Worm (Caenorhabditis elegans) whole organism, midembryonic: ENCODE data around the gene F59D12.5.

Source experiments
- flt-1 ChIP-seq: fragments of 200-800 bp; sonication (Bioruptor generic); IDR thresholded peaks from 2 replicates; pipeline ENCODE4 v1.3.6; 2022; ENCODE audit warnings: missing genetic modification characterization, missing compliant biosample characterization
- ztf-23 ChIP-seq: fragments of 200-800 bp; sonication (Bioruptor generic); IDR thresholded peaks from 2 replicates; pipeline ENCODE4 v1.3.6; 2022; ENCODE audit warnings: missing genetic modification reagents, missing genetic modification characterization, missing compliant biosample characterization

ce11 chrX:15606585-15607276, 40.4 kb downstream of the F59D12.5 start, which contains the start of gene rab-14:
- peak; percentile 80 for TF ChIP-seq ztf-23 (GFP tag; lab: Robert Waterston, UW)
- TF ChIP-seq flt-1 (GFP tag; lab: Robert Waterston, UW): peak; percentile 57; the same call in 1 of the 2 replicates
